Worm (Caenorhabditis elegans): ENCODE measurements around the gene pals-17.

ce11 chrIII:1428448-1428847 lies 36.8 kb upstream of the pals-17 start:
- TF ChIP-seq nhr-11 (tag; optimal IDR thresholded peaks at IDR 0.05) (no peak), ama-1 (optimal IDR thresholded peaks at IDR 0.05) (no peak), nhr-12 (tag; optimal IDR thresholded peaks at IDR 0.05) (no peak), unc-62 (GFP tag; optimal IDR thresholded peaks at IDR 0.05) (no peak), peb-1 (tag; optimal IDR thresholded peaks at IDR 0.05) (no peak), dmd-4 (tag; optimal IDR thresholded peaks at IDR 0.05) (no peak)

All from whole organism, L2 larva.